Fruit fly (Drosophila melanogaster) whole organism, prepupa: ENCODE results near the gene GstD5.

Experiments used
- Blimp-1 ChIP-seq: fragments of 200-800 bp; sonication (Bioruptor generic); optimal IDR thresholded peaks from 3 replicates; lab custom pipeline; 2017; ENCODE audit warnings: missing biosample characterization, missing genetic modification characterization, mild to moderate bottlenecking, moderate library complexity, missing genetic modification reagents
- CG10631 ChIP-seq: fragments of 200-800 bp; sonication (Bioruptor generic); optimal IDR thresholded peaks from 2 replicates; lab custom pipeline; 2016; ENCODE audit warnings: missing biosample characterization, missing genetic modification characterization
- CG11294 ChIP-seq: fragments of 200-800 bp; sonication (Bioruptor generic); IDR thresholded peaks from 2 replicates; pipeline ENCODE4 v1.3.6; 2022; ENCODE audit warnings: missing biosample characterization, missing genetic modification characterization
- CG11762 ChIP-seq: fragments of 200-800 bp; sonication (Bioruptor generic); optimal IDR thresholded peaks from 3 replicates; lab custom pipeline; 2016; ENCODE audit warnings: missing biosample characterization, missing genetic modification characterization; ENCODE audit not compliant: insufficient read depth
- CG11902 ChIP-seq: fragments of 200-800 bp; sonication (Bioruptor generic); optimal IDR thresholded peaks from 3 replicates; lab custom pipeline; 2016; ENCODE audit warnings: missing biosample characterization, missing genetic modification characterization
- CG15336 ChIP-seq: fragments of 200-800 bp; sonication (Bioruptor generic); IDR thresholded peaks from 2 replicates; pipeline ENCODE4 v1.3.6; 2022; ENCODE audit warnings: missing biosample characterization, missing genetic modification characterization
- CG1621 ChIP-seq: fragments of 200-800 bp; sonication (Bioruptor generic); optimal IDR thresholded peaks from 3 replicates; lab custom pipeline; 2018; ENCODE audit warnings: missing biosample characterization, mild to moderate bottlenecking, missing genetic modification characterization
- CG16779 ChIP-seq: fragments of 200-800 bp; sonication (Bioruptor generic); optimal IDR thresholded peaks from 3 replicates; lab custom pipeline; 2017; ENCODE audit warnings: missing biosample characterization, mild to moderate bottlenecking, missing genetic modification characterization
- CG31627 ChIP-seq: fragments of 200-800 bp; sonication (Bioruptor generic); optimal IDR thresholded peaks from 3 replicates; lab custom pipeline; 2016; ENCODE audit warnings: missing biosample characterization, missing genetic modification characterization
- CG32006 ChIP-seq: fragments of 200-800 bp; sonication (Bioruptor generic); optimal IDR thresholded peaks from 3 replicates; lab custom pipeline; 2017; ENCODE audit warnings: missing biosample characterization, mild to moderate bottlenecking, missing genetic modification characterization
- CG34406 ChIP-seq: fragments of 200-800 bp; sonication (Bioruptor generic); optimal IDR thresholded peaks from 3 replicates; lab custom pipeline; 2016; ENCODE audit warnings: missing biosample characterization, missing genetic modification characterization
- CG3919 ChIP-seq: fragments of 200-800 bp; sonication (Bioruptor generic); optimal IDR thresholded peaks from 3 replicates; lab custom pipeline; 2016; ENCODE audit warnings: missing biosample characterization, missing genetic modification characterization
- CG4318 ChIP-seq: fragments of 200-800 bp; sonication (Bioruptor generic); optimal IDR thresholded peaks from 3 replicates; lab custom pipeline; 2017; ENCODE audit warnings: missing biosample characterization, mild to moderate bottlenecking, missing genetic modification characterization
- CG6163 ChIP-seq: fragments of 200-800 bp; sonication (Bioruptor generic); IDR thresholded peaks from 3 replicates; pipeline ENCODE4 v1.3.6; 2022; ENCODE audit warnings: missing biosample characterization, missing genetic modification characterization
- CG6276 ChIP-seq: fragments of 200-800 bp; sonication (Bioruptor generic); optimal IDR thresholded peaks from 2 replicates; lab custom pipeline; 2017; ENCODE audit warnings: missing biosample characterization, mild to moderate bottlenecking, missing genetic modification characterization
- CG6792 ChIP-seq: fragments of 200-800 bp; sonication (Bioruptor generic); optimal IDR thresholded peaks from 3 replicates; lab custom pipeline; 2016; ENCODE audit warnings: missing biosample characterization, missing genetic modification characterization
- CG6808 ChIP-seq: fragments of 200-800 bp; sonication (Bioruptor generic); optimal IDR thresholded peaks from 3 replicates; lab custom pipeline; 2017; ENCODE audit warnings: missing biosample characterization, missing genetic modification characterization, mild to moderate bottlenecking, moderate library complexity, missing genetic modification reagents
- CG6854 ChIP-seq: fragments of 200-800 bp; sonication (Bioruptor generic); optimal IDR thresholded peaks from 2 replicates; lab custom pipeline; 2017; ENCODE audit warnings: missing biosample characterization, mild to moderate bottlenecking, missing genetic modification characterization
- CG8119 ChIP-seq: fragments of 200-800 bp; sonication (Bioruptor generic); IDR thresholded peaks from 3 replicates; pipeline ENCODE4 v1.3.6; 2022; ENCODE audit warnings: missing biosample characterization, missing genetic modification characterization
- CG8319 ChIP-seq: fragments of 200-800 bp; sonication (Bioruptor generic); optimal IDR thresholded peaks from 3 replicates; lab custom pipeline; 2016; ENCODE audit warnings: missing biosample characterization, missing genetic modification characterization
- CG9139 ChIP-seq: fragments of 200-800 bp; sonication (Bioruptor generic); optimal IDR thresholded peaks from 3 replicates; lab custom pipeline; 2017; ENCODE audit warnings: missing biosample characterization, mild to moderate bottlenecking, missing genetic modification characterization
- Eip75B ChIP-seq: fragments of 200-800 bp; sonication (Bioruptor generic); optimal IDR thresholded peaks from 3 replicates; lab custom pipeline; 2016; ENCODE audit warnings: missing biosample characterization, missing genetic modification characterization
- Eip78C ChIP-seq: fragments of 200-800 bp; sonication (Bioruptor generic); peaks from one replicate; lab custom pipeline; 2016; ENCODE audit warnings: missing biosample characterization, missing genetic modification characterization
- Eip93F ChIP-seq: fragments of 200-800 bp; sonication (Bioruptor generic); optimal IDR thresholded peaks from 2 replicates; lab custom pipeline; 2016; ENCODE audit warnings: missing biosample characterization, mild to moderate bottlenecking, missing genetic modification characterization
- Ets21C ChIP-seq: fragments of 200-800 bp; sonication (Bioruptor generic); optimal IDR thresholded peaks from 3 replicates; lab custom pipeline; 2016; ENCODE audit warnings: missing biosample characterization, missing genetic modification characterization
- Ets96B ChIP-seq: fragments of 200-800 bp; optimal IDR thresholded peaks from 2 replicates; lab custom pipeline; 2019; ENCODE audit warnings: missing biosample characterization, mild to moderate bottlenecking, missing genetic modification characterization, moderate library complexity
- Gug ChIP-seq: fragments of 200-800 bp; sonication (Bioruptor generic); IDR thresholded peaks from 2 replicates; pipeline ENCODE4 v1.3.6; 2022; ENCODE audit warnings: missing biosample characterization, missing genetic modification characterization
- Hr38 ChIP-seq: sonication (Bioruptor generic); optimal IDR thresholded peaks from 2 replicates; lab custom pipeline; 2016; ENCODE audit warnings: missing biosample characterization, missing genetic modification characterization
- Hr39 ChIP-seq: fragments of 200-800 bp; sonication (Bioruptor generic); optimal IDR thresholded peaks from 2 replicates; lab custom pipeline; 2016; ENCODE audit warnings: missing biosample characterization, missing genetic modification characterization
- Lpt ChIP-seq: fragments of 200-800 bp; sonication (Bioruptor generic); optimal IDR thresholded peaks from 3 replicates; lab custom pipeline; 2016; ENCODE audit warnings: missing biosample characterization, missing genetic modification characterization
- Met ChIP-seq: fragments of 200-800 bp; sonication (Bioruptor generic); optimal IDR thresholded peaks from 3 replicates; lab custom pipeline; 2016; ENCODE audit warnings: missing biosample characterization, missing genetic modification characterization
- OdsH ChIP-seq: fragments of 200-800 bp; sonication (Bioruptor generic); optimal IDR thresholded peaks from 3 replicates; lab custom pipeline; 2016; ENCODE audit warnings: missing biosample characterization, missing genetic modification characterization
- Smox ChIP-seq: fragments of 200-800 bp; sonication (Bioruptor generic); optimal IDR thresholded peaks from 3 replicates; lab custom pipeline; 2016; ENCODE audit warnings: missing biosample characterization, missing genetic modification characterization
- Sox102F ChIP-seq: fragments of 200-800 bp; sonication (Bioruptor generic); optimal IDR thresholded peaks from 2 replicates; lab custom pipeline; 2016; ENCODE audit warnings: missing biosample characterization, mild to moderate bottlenecking, missing genetic modification characterization
- Sox14 ChIP-seq: fragments of 200-800 bp; sonication (Bioruptor generic); optimal IDR thresholded peaks from 3 replicates; lab custom pipeline; 2016; ENCODE audit warnings: missing biosample characterization, missing genetic modification characterization
- Sox15 ChIP-seq: fragments of 200-800 bp; sonication (Bioruptor generic); optimal IDR thresholded peaks from 3 replicates; lab custom pipeline; 2016; ENCODE audit warnings: missing biosample characterization, missing genetic modification characterization
- acj6 ChIP-seq: fragments of 200-800 bp; sonication (Bioruptor generic); optimal IDR thresholded peaks from 3 replicates; lab custom pipeline; 2016; ENCODE audit warnings: missing biosample characterization, missing genetic modification characterization
- cyc ChIP-seq: fragments of 200-800 bp; sonication (Bioruptor generic); optimal IDR thresholded peaks from 3 replicates; lab custom pipeline; 2016; ENCODE audit warnings: missing biosample characterization, missing genetic modification characterization
- dac ChIP-seq: fragments of 200-800 bp; sonication (Bioruptor generic); optimal IDR thresholded peaks from 2 replicates; lab custom pipeline; 2017; ENCODE audit warnings: missing biosample characterization, mild to moderate bottlenecking, missing genetic modification characterization
- dsx ChIP-seq: fragments of 200-800 bp; optimal IDR thresholded peaks from 3 replicates; lab custom pipeline; 2019; ENCODE audit warnings: missing biosample characterization, mild to moderate bottlenecking, missing genetic modification characterization, moderate library complexity; ENCODE audit not compliant: poor library complexity, severe bottlenecking
- eg ChIP-seq: fragments of 200-800 bp; sonication (Bioruptor generic); IDR thresholded peaks from 3 replicates; pipeline ENCODE4 v1.3.6; 2022; ENCODE audit warnings: missing biosample characterization, missing genetic modification characterization
- esn ChIP-seq: fragments of 200-800 bp; sonication (Bioruptor generic); optimal IDR thresholded peaks from 2 replicates; lab custom pipeline; 2016; ENCODE audit warnings: missing biosample characterization, mild to moderate bottlenecking, missing genetic modification characterization, moderate library complexity
- fd59A ChIP-seq: fragments of 200-800 bp; sonication (Bioruptor generic); optimal IDR thresholded peaks from 2 replicates; lab custom pipeline; 2017; ENCODE audit warnings: missing biosample characterization, mild to moderate bottlenecking, missing genetic modification characterization, missing genetic modification reagents
- fd85E ChIP-seq: fragments of 200-800 bp; sonication (Bioruptor generic); optimal IDR thresholded peaks from 3 replicates; lab custom pipeline; 2016; ENCODE audit warnings: missing biosample characterization, missing genetic modification characterization
- lz ChIP-seq: fragments of 200-800 bp; sonication (Bioruptor generic); optimal IDR thresholded peaks from 3 replicates; lab custom pipeline; 2016; ENCODE audit warnings: missing biosample characterization, missing genetic modification characterization
- net ChIP-seq: fragments of 200-800 bp; sonication (Bioruptor generic); optimal IDR thresholded peaks from 3 replicates; lab custom pipeline; 2016; ENCODE audit warnings: missing biosample characterization, missing genetic modification characterization
- salr ChIP-seq, 2 experiments: fragments of 200-800 bp; sonication (Bioruptor generic); optimal IDR thresholded peaks; 3 replicates each; lab custom pipeline; 2016 to 2018; ENCODE audit warnings: missing biosample characterization in 2 of 2, missing genetic modification characterization in 2 of 2, mild to moderate bottlenecking in 1 of 2
- spab ChIP-seq: fragments of 200-800 bp; sonication (Bioruptor generic); optimal IDR thresholded peaks from 2 replicates; lab custom pipeline; 2017; ENCODE audit warnings: missing biosample characterization, mild to moderate bottlenecking, missing genetic modification characterization, missing genetic modification reagents
- ss ChIP-seq, 2 experiments: fragments of 200-800 bp; sonication (Bioruptor generic); optimal IDR thresholded peaks; 2 replicates in 1 of 2; 3 replicates in 1 of 2; lab custom pipeline; 2017 to 2018; ENCODE audit warnings: mild to moderate bottlenecking in 2 of 2, missing biosample characterization in 2 of 2, missing genetic modification characterization in 2 of 2, moderate library complexity in 1 of 2
- svp ChIP-seq: fragments of 200-800 bp; sonication (Bioruptor generic); peaks from one replicate; lab custom pipeline; 2016; ENCODE audit warnings: missing biosample characterization, missing genetic modification characterization
- topi ChIP-seq: fragments of 200-800 bp; sonication (Bioruptor generic); optimal IDR thresholded peaks from 3 replicates; lab custom pipeline; 2016; ENCODE audit warnings: missing biosample characterization, missing genetic modification characterization
- vri ChIP-seq: fragments of 200-800 bp; sonication (Bioruptor generic); optimal IDR thresholded peaks from 3 replicates; lab custom pipeline; 2016; ENCODE audit warnings: missing biosample characterization, mild to moderate bottlenecking, missing genetic modification characterization

The GstD5 gene

dm6 chr3R:12402935-12403334, 27.4 kb downstream of the GstD5 start:
- TF ChIP-seq CG6276 (peak; percentile 94), vri (GFP tag; lab: Kevin White, UChicago) (peak; percentile 95), Sox15 (GFP tag; lab: Kevin White, UChicago) (peak; percentile 90), OdsH (peak; percentile 95), lz (GFP tag; lab: Kevin White, UChicago) (peak; percentile 97), CG15336 (peak; percentile 95), Eip78C (peak; percentile 99), CG6854 (peak; percentile 99), dsx (peak; percentile 98), dac (GFP tag; lab: Kevin White, UChicago) (peak; percentile 86), Sox14 (GFP tag; lab: Kevin White, UChicago) (peak; percentile 96), CG10631 (GFP tag; lab: Kevin White, UChicago) (peak; percentile 91), ss (GFP tag; optimal IDR thresholded peaks at IDR 0.05; lab: Kevin White, UChicago) (peak; percentile 97 to 98), net (GFP tag; lab: Kevin White, UChicago) (peak; percentile 94), fd85E (GFP tag; lab: Kevin White, UChicago) (peak; percentile 97), Blimp-1 (GFP tag; lab: Kevin White, UChicago) (peak; percentile 93), CG9139 (GFP tag; lab: Kevin White, UChicago) (peak; percentile 96), acj6 (GFP tag; lab: Kevin White, UChicago) (peak; percentile 93), CG11902 (GFP tag; lab: Kevin White, UChicago) (peak; percentile 96), Eip93F (GFP tag; lab: Kevin White, UChicago) (peak; percentile 96), cyc (GFP tag; lab: Kevin White, UChicago) (peak; percentile 99), esn (peak; percentile 98), Lpt (GFP tag; lab: Kevin White, UChicago) (peak; percentile 81), CG11294 (GFP tag; lab: Robert Waterston, UW) (peak; percentile 75), CG8319 (GFP tag; lab: Kevin White, UChicago) (peak; percentile 94), CG31627 (GFP tag; lab: Kevin White, UChicago) (peak; percentile 96), Hr38 (GFP tag; lab: Kevin White, UChicago) (no peak), topi (GFP tag; lab: Kevin White, UChicago) (peak; percentile 100), Met (peak; percentile 97), Eip75B (peak; percentile 95), CG3919 (GFP tag; lab: Kevin White, UChicago) (peak; percentile 100), salr (GFP tag; optimal IDR thresholded peaks at IDR 0.05; lab: Kevin White, UChicago) (peak in 1 of 2 experiments; percentile 94), eg (GFP tag; lab: Robert Waterston, UW) (peak; percentile 98), CG34406 (peak; percentile 97), CG11762 (GFP tag; lab: Kevin White, UChicago) (peak; percentile 99), CG4318 (peak; percentile 88), CG32006 (GFP tag; lab: Kevin White, UChicago) (peak; percentile 92), svp (GFP tag; lab: Kevin White, UChicago) (peak; percentile 99), Smox (peak; percentile 96), CG1621 (tag; lab: Kevin White, UChicago) (peak; percentile 94), Ets96B (tag; lab: Kevin White, UChicago) (peak; percentile 98), Hr39 (GFP tag; lab: Kevin White, UChicago) (peak; percentile 94), Ets21C (GFP tag; lab: Kevin White, UChicago) (peak; percentile 92), CG8119 (GFP tag; lab: Robert Waterston, UW) (peak; percentile 94), spab (GFP tag; lab: Kevin White, UChicago) (peak; percentile 98), CG6163 (GFP tag; lab: Robert Waterston, UW) (peak; percentile 100), fd59A (GFP tag; lab: Kevin White, UChicago) (peak; percentile 91), Gug (GFP tag; lab: Robert Waterston, UW) (peak; percentile 85), CG6792 (GFP tag; lab: Kevin White, UChicago) (peak; percentile 96), Sox102F (peak; percentile 98), CG6808 (peak; percentile 95), CG16779 (tag; lab: Kevin White, UChicago) (peak; percentile 92)
